Fruit fly (Drosophila melanogaster) Kc167 (cell line): Measurements from ENCODE around the gene Gr64f.

Experiments used
- Myc ChIP-seq: fragments of >200 bp; optimal IDR thresholded peaks from 2 replicates; lab custom pipeline; 2017; ENCODE audit warnings: missing external identifiers
- Sin3A ChIP-seq: fragments of >200 bp; optimal IDR thresholded peaks from 2 replicates; lab custom pipeline; 2018; ENCODE audit warnings: missing external identifiers
- h ChIP-seq: fragments of >200 bp; optimal IDR thresholded peaks from 3 replicates; lab custom pipeline; 2018; ENCODE audit warnings: missing external identifiers
- insv ChIP-seq: fragments of >200 bp; optimal IDR thresholded peaks from 3 replicates; lab custom pipeline; 2018; ENCODE audit warnings: missing external identifiers
- psq ChIP-seq: fragments of >200 bp; optimal IDR thresholded peaks from 2 replicates; lab custom pipeline; 2017; ENCODE audit warnings: missing external identifiers
- ttk ChIP-seq: sonication (Bioruptor generic); optimal IDR thresholded peaks from 2 replicates; lab custom pipeline; 2017; ENCODE audit warnings: missing external identifiers

The Gr64f gene

dm6 chr3L:4085867-4086266, 50.3 kb downstream of the Gr64f start:
- TF ChIP-seq ttk (lab: Kevin White, UChicago) (no peak), Sin3A (lab: Kevin White, UChicago) (no peak), insv (no peak), h (lab: Kevin White, UChicago) (no peak), psq (lab: Kevin White, UChicago) (no peak), Myc (lab: Kevin White, UChicago) (no peak)
